Worm (Caenorhabditis elegans): Measurements from ENCODE around the gene F37A4.2.

Gene F37A4.2

DNA sequence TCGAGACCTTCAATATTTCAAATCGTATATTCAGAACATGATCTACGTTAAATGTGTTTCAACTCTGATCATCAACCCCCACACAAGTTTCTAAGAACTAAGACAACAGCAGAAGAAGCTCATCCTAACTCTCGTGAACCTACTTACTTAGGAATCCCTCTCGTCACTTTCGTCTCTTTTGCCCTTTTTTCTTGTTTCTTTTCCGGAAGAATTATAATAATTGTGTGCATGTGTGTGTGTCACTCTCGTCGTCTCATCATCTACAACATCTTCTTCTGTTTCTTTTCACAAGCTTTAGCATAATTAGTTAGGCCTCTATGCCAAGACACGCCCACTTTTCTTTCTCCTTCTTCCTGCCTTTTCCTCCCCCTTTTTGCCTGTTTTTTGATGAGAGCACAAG is 31.8 kb upstream of the F37A4.2 start:
- TF ChIP-seq hpl-2 (GFP tag; optimal IDR thresholded peaks at IDR 0.05) (no peak), blmp-1 (tag; optimal IDR thresholded peaks at IDR 0.05) (no peak), lin-15B (tag; optimal IDR thresholded peaks at IDR 0.05) (no peak), aly-2 (tag; optimal IDR thresholded peaks at IDR 0.05) (no peak), egl-13 (tag; optimal IDR thresholded peaks at IDR 0.05) (peak; percentile 48), nhr-71 (tag; optimal IDR thresholded peaks at IDR 0.05) (peak; percentile 49), snu-23 (GFP tag; optimal IDR thresholded peaks at IDR 0.05) (no peak), swsn-7 (tag; optimal IDR thresholded peaks at IDR 0.05) (peak; percentile 12), rnt-1 (tag; optimal IDR thresholded peaks at IDR 0.05) (no peak), isw-1 (GFP tag; IDR thresholded peaks at IDR 0.05) (peak; percentile 9; the same call in 1 of the 2 replicates), grh-1 (GFP tag; IDR thresholded peaks at IDR 0.05) (no peak), unc-86 (tag; optimal IDR thresholded peaks at IDR 0.05) (peak; percentile 45), tbx-2 (tag; optimal IDR thresholded peaks at IDR 0.05) (no peak), fkh-4 (tag; optimal IDR thresholded peaks at IDR 0.05; ENCODE audit: borderline replicate concordance) (no peak), ama-1 (optimal IDR thresholded peaks at IDR 0.05) (no peak), pqm-1 (tag; optimal IDR thresholded peaks at IDR 0.05) (no peak), ceh-88 (GFP tag; IDR thresholded peaks at IDR 0.05) (no peak), lin-14 (GFP tag; optimal IDR thresholded peaks at IDR 0.05) (peak; percentile 77), lsy-2 (tag; optimal IDR thresholded peaks at IDR 0.05) (peak in 1 of 2 experiments; percentile 30), dsc-1 (tag; optimal IDR thresholded peaks at IDR 0.05) (peak; percentile 58), ceh-82 (tag; optimal IDR thresholded peaks at IDR 0.05) (peak in 1 of 3 experiments; percentile 41), ets-5 (GFP tag; IDR thresholded peaks at IDR 0.05) (no peak), pag-3 (tag; optimal IDR thresholded peaks at IDR 0.05; ENCODE audit: borderline replicate concordance, insufficient read depth) (no peak), snpc-4 (tag; optimal IDR thresholded peaks at IDR 0.05) (no peak), lir-3 (tag; optimal IDR thresholded peaks at IDR 0.05; ENCODE audit: poor library complexity) (no peak)

- TF ChIP-seq lin-35 (GFP tag; optimal IDR thresholded peaks at IDR 0.05) (peak in 1 of 2 experiments; percentile 20), pqm-1 (tag; optimal IDR thresholded peaks at IDR 0.05) (peak; percentile 58), aly-2 (tag; optimal IDR thresholded peaks at IDR 0.05) (no peak), lin-14 (GFP tag; optimal IDR thresholded peaks at IDR 0.05) (peak; percentile 23), efl-1 (optimal IDR thresholded peaks at IDR 0.05) (no peak), efl-1 (GFP tag; optimal IDR thresholded peaks at IDR 0.05 in 1 of 2) (peak in 1 of 2 experiments; percentile 57), sox-4 (tag; optimal IDR thresholded peaks at IDR 0.05) (no peak), elt-2 (tag; optimal IDR thresholded peaks at IDR 0.05) (peak; percentile 73)
Measured at ce11 chrIII:6693285-6693684, 29.0 kb upstream of the F37A4.2 start.

- TF ChIP-seq fos-1 (tag; optimal IDR thresholded peaks at IDR 0.05) (peak; percentile 29), vab-15 (tag; optimal IDR thresholded peaks at IDR 0.05) (no peak), ztf-11 (tag; optimal IDR thresholded peaks at IDR 0.05) (no peak), ceh-90 (tag; optimal IDR thresholded peaks at IDR 0.05) (no peak), isw-1 (GFP tag; IDR thresholded peaks at IDR 0.05) (peak; percentile 91), fkh-10 (GFP tag; optimal IDR thresholded peaks at IDR 0.05) (peak; percentile 92), hlh-4 (tag; optimal IDR thresholded peaks at IDR 0.05) (no peak), unc-62 (GFP tag; optimal IDR thresholded peaks at IDR 0.05) (no peak), lir-3 (tag; optimal IDR thresholded peaks at IDR 0.05; ENCODE audit: poor library complexity) (no peak), nhr-11 (tag; optimal IDR thresholded peaks at IDR 0.05) (no peak), dsc-1 (tag; optimal IDR thresholded peaks at IDR 0.05) (peak; percentile 20), C04F5.9 (tag; optimal IDR thresholded peaks at IDR 0.05) (no peak), irx-1 (tag; optimal IDR thresholded peaks at IDR 0.05) (no peak), dpl-1 (GFP tag; optimal IDR thresholded peaks at IDR 0.05) (peak in 1 of 3 experiments; percentile 35), sptf-1 (tag; optimal IDR thresholded peaks at IDR 0.05) (no peak), sup-37 (GFP tag; optimal IDR thresholded peaks at IDR 0.05) (no peak), aha-1 (tag; optimal IDR thresholded peaks at IDR 0.05) (no peak), swsn-7 (tag; optimal IDR thresholded peaks at IDR 0.05) (peak; percentile 47), pag-3 (tag; optimal IDR thresholded peaks at IDR 0.05; ENCODE audit: borderline replicate concordance, insufficient read depth) (no peak), skn-1 (tag; optimal IDR thresholded peaks at IDR 0.05) (no peak), fkh-8 (tag; optimal IDR thresholded peaks at IDR 0.05) (peak; percentile 70), elt-2 (tag; optimal IDR thresholded peaks at IDR 0.05) (no peak), pax-3 (tag; optimal IDR thresholded peaks at IDR 0.05) (no peak), fkh-4 (tag; optimal IDR thresholded peaks at IDR 0.05; ENCODE audit: borderline replicate concordance) (no peak), elt-3 (tag; optimal IDR thresholded peaks at IDR 0.05) (no peak), ztf-4 (tag; optimal IDR thresholded peaks at IDR 0.05) (no peak), ama-1 (optimal IDR thresholded peaks at IDR 0.05) (no peak), efl-3 (GFP tag; optimal IDR thresholded peaks at IDR 0.05) (no peak)
Measured at ce11 chrIII:6695189-6695588, 27.1 kb upstream of the F37A4.2 start.

Measured in whole organism, L1 larva.